Fruit fly (Drosophila melanogaster): ENCODE data around the gene pelo.

Gene pelo

dm6 chr2L:9685184-9685583 lies 15.4 kb upstream of the pelo start:
- TF ChIP-seq CG8159 (tag; optimal IDR thresholded peaks at IDR 0.05) (no peak), Pif1B (GFP tag; optimal IDR thresholded peaks at IDR 0.05) (no peak), CG32121 (GFP tag; IDR thresholded peaks at IDR 0.05) (no peak), Snoo (tag; optimal IDR thresholded peaks at IDR 0.05) (no peak), CG12605 (GFP tag; IDR thresholded peaks at IDR 0.05) (no peak), rn (GFP tag; IDR thresholded peaks at IDR 0.05) (no peak), CG14655 (GFP tag; optimal IDR thresholded peaks at IDR 0.05) (no peak)

- TF ChIP-seq CG15710 (tag; optimal IDR thresholded peaks at IDR 0.05) = no peak
- TF ChIP-seq D1 (tag; optimal IDR thresholded peaks at IDR 0.05) = no peak
- TF ChIP-seq CG13204 (GFP tag; optimal IDR thresholded peaks at IDR 0.05) = no peak
- TF ChIP-seq gl (tag; optimal IDR thresholded peaks at IDR 0.05) = no peak
- no peak for TF ChIP-seq CG34367 (tag; optimal IDR thresholded peaks at IDR 0.05)
- no peak for TF ChIP-seq Pif1B (GFP tag; optimal IDR thresholded peaks at IDR 0.05)
These were observed 14.6 kb upstream of the pelo start for dm6 chr2L:9685993-9686392.

dm6 chr2L:9690550-9691197 lies 9.9 kb upstream of the pelo start:
- no peak for TF ChIP-seq CG12605 (GFP tag; IDR thresholded peaks at IDR 0.05)
- TF ChIP-seq gl (tag; optimal IDR thresholded peaks at IDR 0.05) = no peak
- TF ChIP-seq fd96Ca (GFP tag; IDR thresholded peaks at IDR 0.05) = no peak
- no peak for TF ChIP-seq CG8301 (tag; optimal IDR thresholded peaks at IDR 0.05)
- no peak for TF ChIP-seq D1 (tag; optimal IDR thresholded peaks at IDR 0.05)
- TF ChIP-seq CG4496 (GFP tag; IDR thresholded peaks at IDR 0.05) = no peak
- no peak for TF ChIP-seq CG17806 (tag; optimal IDR thresholded peaks at IDR 0.05)
- TF ChIP-seq Snoo (tag; optimal IDR thresholded peaks at IDR 0.05) = no peak
- TF ChIP-seq CG13204 (GFP tag; optimal IDR thresholded peaks at IDR 0.05) = no peak
- no peak for TF ChIP-seq EcR (GFP tag; optimal IDR thresholded peaks at IDR 0.05)
- TF ChIP-seq Pif1A (GFP tag; optimal IDR thresholded peaks at IDR 0.05) = no peak
- no peak for TF ChIP-seq CG14655 (GFP tag; optimal IDR thresholded peaks at IDR 0.05)
- no peak for TF ChIP-seq CG34367 (tag; optimal IDR thresholded peaks at IDR 0.05)
- TF ChIP-seq rn (GFP tag; IDR thresholded peaks at IDR 0.05) = no peak
- TF ChIP-seq CG32121 (GFP tag; IDR thresholded peaks at IDR 0.05) = no peak

dm6 chr2L:9691230-9691629 lies 9.4 kb upstream of the pelo start:
- TF ChIP-seq CG12605 (GFP tag; IDR thresholded peaks at IDR 0.05) (0 out of 2 replicates have a peak, but pooled peaks have one; percentile 25), Pif1A (GFP tag; optimal IDR thresholded peaks at IDR 0.05) (no peak), CG9948 (tag; optimal IDR thresholded peaks at IDR 0.05) (no peak)

DNA sequence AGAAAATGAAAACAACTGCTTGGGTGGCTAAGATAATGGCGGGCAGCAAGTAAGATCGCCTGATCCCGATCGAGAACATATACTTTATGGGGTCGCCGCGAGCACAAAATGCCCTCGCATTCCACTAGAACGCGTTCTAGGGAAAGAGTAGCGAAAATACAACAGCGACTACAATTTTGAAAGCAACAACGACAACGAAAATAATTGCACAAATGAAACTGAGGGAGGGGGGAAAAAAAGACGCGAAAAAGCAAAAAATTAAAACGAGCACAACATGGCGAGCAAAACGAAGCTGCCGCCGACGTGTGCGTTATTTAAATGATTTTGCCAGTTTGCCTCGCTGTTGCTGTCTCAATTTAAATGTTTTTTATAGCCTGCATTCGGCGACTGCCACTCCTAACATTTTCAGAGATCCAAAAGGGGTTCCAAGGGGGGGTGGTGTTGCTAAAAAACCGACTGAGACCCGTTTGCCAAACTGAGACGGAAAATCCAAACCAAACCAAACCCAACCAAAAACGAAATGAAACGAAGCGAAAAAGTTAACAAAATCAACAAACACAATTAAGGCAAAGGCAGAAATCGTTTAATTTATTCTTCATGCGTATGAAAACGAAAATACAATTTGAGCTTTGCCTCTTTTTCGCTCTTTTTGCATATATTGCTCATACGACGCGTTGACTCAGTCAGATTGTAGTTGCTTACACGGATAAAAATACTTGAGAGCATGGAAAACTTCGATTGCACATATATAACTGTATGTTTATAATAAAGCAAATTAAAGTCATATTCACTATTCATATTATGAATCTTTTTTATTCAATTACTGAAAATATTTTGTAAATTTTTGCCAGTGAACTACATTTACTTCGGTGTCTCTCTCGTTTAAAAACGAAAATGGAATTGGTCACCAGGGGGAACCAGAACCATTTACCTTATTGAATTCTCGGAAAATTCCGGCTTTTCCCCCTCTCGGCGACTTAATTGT lies 8.0 kb upstream of the pelo start:
- TF ChIP-seq CG13204 (GFP tag; optimal IDR thresholded peaks at IDR 0.05) (no peak), CG8301 (tag; optimal IDR thresholded peaks at IDR 0.05) (peak; percentile 55), CG9948 (tag; optimal IDR thresholded peaks at IDR 0.05) (peak; percentile 44), rn (GFP tag; IDR thresholded peaks at IDR 0.05) (peak; percentile 69), CG8159 (tag; optimal IDR thresholded peaks at IDR 0.05) (peak; percentile 62), Snoo (tag; optimal IDR thresholded peaks at IDR 0.05) (peak; percentile 58), gl (tag; optimal IDR thresholded peaks at IDR 0.05) (peak; percentile 35), CG4496 (GFP tag; IDR thresholded peaks at IDR 0.05) (peak; percentile 90), EcR (GFP tag; optimal IDR thresholded peaks at IDR 0.05) (no peak), CG10348 (GFP tag; IDR thresholded peaks at IDR 0.05) (peak; percentile 44; the same call in 1 of the 2 replicates), CG17806 (tag; optimal IDR thresholded peaks at IDR 0.05) (peak; percentile 51), CG12605 (GFP tag; IDR thresholded peaks at IDR 0.05) (peak; percentile 68), CG34367 (tag; optimal IDR thresholded peaks at IDR 0.05) (no peak), fd96Ca (GFP tag; IDR thresholded peaks at IDR 0.05) (peak; percentile 63; the same call in 2 of the 3 replicates), Ets98B (GFP tag; IDR thresholded peaks at IDR 0.05) (peak; percentile 84), CG15710 (tag; optimal IDR thresholded peaks at IDR 0.05) (peak; percentile 59), CG14655 (GFP tag; optimal IDR thresholded peaks at IDR 0.05) (peak; percentile 36), Pif1B (GFP tag; optimal IDR thresholded peaks at IDR 0.05) (peak; percentile 60), CG32121 (GFP tag; IDR thresholded peaks at IDR 0.05) (peak; percentile 92), Pif1A (GFP tag; optimal IDR thresholded peaks at IDR 0.05) (peak; percentile 67), D1 (tag; optimal IDR thresholded peaks at IDR 0.05) (peak; percentile 43)

- TF ChIP-seq CG15710 (tag; optimal IDR thresholded peaks at IDR 0.05) (no peak), CG32121 (GFP tag; IDR thresholded peaks at IDR 0.05) (no peak), gl (tag; optimal IDR thresholded peaks at IDR 0.05) (no peak), CG10348 (GFP tag; IDR thresholded peaks at IDR 0.05) (no peak), CG9948 (tag; optimal IDR thresholded peaks at IDR 0.05) (no peak), CG8159 (tag; optimal IDR thresholded peaks at IDR 0.05) (no peak), Ets98B (GFP tag; IDR thresholded peaks at IDR 0.05) (no peak), CG34367 (tag; optimal IDR thresholded peaks at IDR 0.05) (no peak), Snoo (tag; optimal IDR thresholded peaks at IDR 0.05) (no peak), fd96Ca (GFP tag; IDR thresholded peaks at IDR 0.05) (no peak), CG17806 (tag; optimal IDR thresholded peaks at IDR 0.05) (no peak), D1 (tag; optimal IDR thresholded peaks at IDR 0.05) (no peak), CG4496 (GFP tag; IDR thresholded peaks at IDR 0.05) (no peak), rn (GFP tag; IDR thresholded peaks at IDR 0.05) (no peak), CG12605 (GFP tag; IDR thresholded peaks at IDR 0.05) (no peak), CG8301 (tag; optimal IDR thresholded peaks at IDR 0.05) (no peak), Pif1A (GFP tag; optimal IDR thresholded peaks at IDR 0.05) (no peak), EcR (GFP tag; optimal IDR thresholded peaks at IDR 0.05) (no peak), CG13204 (GFP tag; optimal IDR thresholded peaks at IDR 0.05) (no peak), Pif1B (GFP tag; optimal IDR thresholded peaks at IDR 0.05) (no peak)
These were observed 6.5 kb upstream of the pelo start for dm6 chr2L:9693924-9694610.
